Worm (Caenorhabditis elegans): ENCODE data around the gene srj-37.

DNA sequence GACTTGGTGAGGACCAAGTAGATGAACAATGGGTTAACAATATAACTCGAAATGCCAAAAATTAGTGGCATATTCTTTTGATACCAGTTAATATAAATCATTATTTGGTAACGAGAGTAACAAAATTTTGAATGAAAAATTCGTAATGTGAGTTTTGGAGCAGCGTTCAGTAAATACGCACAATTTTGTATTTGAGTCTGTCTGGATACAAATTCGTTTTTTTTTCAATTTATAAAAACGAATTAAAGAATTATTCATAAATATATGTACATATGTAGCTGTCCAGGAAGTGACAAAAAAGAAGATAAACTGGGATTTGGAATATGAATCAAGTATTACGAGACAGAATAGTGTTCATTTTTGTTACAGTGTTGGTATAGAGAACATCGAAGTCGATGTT, 14.5 kb downstream of the srj-37 start, which contains the start of gene srj-5:
- no peak for TF ChIP-seq ztf-29 (GFP tag; IDR thresholded peaks at IDR 0.05)
- no peak for TF ChIP-seq tab-1 (GFP tag; IDR thresholded peaks at IDR 0.05)
- TF ChIP-seq cog-1 (tag; optimal IDR thresholded peaks at IDR 0.05) = no peak
- TF ChIP-seq ztf-23 (GFP tag; IDR thresholded peaks at IDR 0.05) = no peak
- TF ChIP-seq ref-1 (GFP tag; conservative IDR thresholded peaks at IDR 0.05) = no peak
- TF ChIP-seq T22C8.4 (GFP tag; IDR thresholded peaks at IDR 0.05) = no peak
- TF ChIP-seq med-1 (GFP tag; optimal IDR thresholded peaks at IDR 0.05; ENCODE audit: insufficient read depth) = no peak
- TF ChIP-seq flt-1 (GFP tag; IDR thresholded peaks at IDR 0.05) = no peak
- no peak for TF ChIP-seq klf-2 (GFP tag; conservative IDR thresholded peaks at IDR 0.05)

All from whole organism, midembryonic.